Worm (Caenorhabditis elegans) whole organism, L1 larva: ENCODE data around the gene gly-13.

Source experiments
- ama-1 ChIP-seq: fragments of 150-350 bp; optimal IDR thresholded peaks from 2 replicates; lab custom pipeline; 2014
- ces-1 ChIP-seq: fragments of 150-350 bp; optimal IDR thresholded peaks from 2 replicates; lab custom pipeline; 2014; ENCODE audit warnings: missing biosample characterization, missing genetic modification reagents, missing genetic modification characterization
- nhr-28 ChIP-seq: fragments of 150-350 bp; optimal IDR thresholded peaks from 2 replicates; lab custom pipeline; 2014; ENCODE audit warnings: missing biosample characterization, missing genetic modification characterization
- unc-62 ChIP-seq: fragments of 150-350 bp; optimal IDR thresholded peaks from 2 replicates; lab custom pipeline; 2014; ENCODE audit warnings: missing biosample characterization, missing genetic modification reagents, missing genetic modification characterization
- vab-15 ChIP-seq: sonication (generic microtip); optimal IDR thresholded peaks from 2 replicates; lab custom pipeline; 2017; ENCODE audit warnings: missing genotype, mild to moderate bottlenecking, missing genetic modification characterization, missing compliant biosample characterization
- ztf-11 ChIP-seq, 2 experiments: sonication (generic microtip); optimal IDR thresholded peaks; 2 replicates each; lab custom pipeline; 2016 to 2017; ENCODE audit warnings: missing genetic modification characterization in 2 of 2, missing biosample characterization in 1 of 2, missing compliant biosample characterization in 1 of 2

ce11 chrX:9319080-9319479 is 22.7 kb upstream of the gly-13 start, which contains the start of gene npr-7:
- TF ChIP-seq unc-62 (GFP tag; lab: Kevin White, UChicago) (no peak), ama-1 (lab: Kevin White, UChicago) (no peak), vab-15 (tag; lab: Kevin White, UChicago) (no peak), nhr-28 (no peak), ztf-11 (tag; optimal IDR thresholded peaks at IDR 0.05; lab: Kevin White, UChicago) (no peak), ces-1 (no peak)
